Worm (Caenorhabditis elegans): ENCODE data around the gene bath-28.
A peak's percentile ranks its signal among the peaks of the same experiment; 100 is the strongest.

bath-28 gene

DNA sequence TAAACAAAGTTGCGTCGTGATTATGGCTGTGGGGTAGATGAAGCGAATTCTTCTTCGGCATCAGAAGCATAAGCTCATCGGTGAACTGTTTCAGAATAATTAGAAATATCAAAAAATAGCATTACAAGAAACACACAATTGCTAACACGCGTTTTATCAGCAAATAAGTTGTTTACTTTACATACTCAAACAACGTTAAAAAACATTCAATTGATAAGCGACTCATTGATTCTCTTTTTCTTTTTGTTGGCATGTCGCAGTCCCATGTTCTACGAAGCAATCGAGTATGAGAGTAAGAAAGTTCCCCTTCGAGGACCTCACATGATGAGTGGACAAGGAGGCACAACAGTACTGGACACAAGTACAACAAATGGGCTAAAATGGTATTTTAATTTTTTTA is 48.1 kb downstream of the bath-28 start, which contains the start of gene btb-16:
TSS of gene btb-16 (plus strand) at position 240 of the 400 bp plus-strand sequence.
- TF ChIP-seq spr-3 (GFP tag; optimal IDR thresholded peaks at IDR 0.05) (no peak), daf-16 (GFP tag; optimal IDR thresholded peaks at IDR 0.05) (no peak), daf-16 (tag; optimal IDR thresholded peaks at IDR 0.05) (peak; percentile 91), nhr-11 (tag; optimal IDR thresholded peaks at IDR 0.05) (no peak), pqm-1 (tag; optimal IDR thresholded peaks at IDR 0.05) (peak; percentile 1), madf-9 (GFP tag; conservative IDR thresholded peaks at IDR 0.05) (no peak), hlh-30 (tag; optimal IDR thresholded peaks at IDR 0.05; ENCODE audit: insufficient read depth) (peak; percentile 26), hlh-11 (tag; optimal IDR thresholded peaks at IDR 0.05) (peak; percentile 9), aha-1 (tag) (no peak), dve-1 (tag; optimal IDR thresholded peaks at IDR 0.05; ENCODE audit: insufficient read depth) (peak; percentile 40), nhr-48 (tag; optimal IDR thresholded peaks at IDR 0.05) (no peak), dmd-6 (GFP tag; IDR thresholded peaks at IDR 0.05) (0 out of 2 replicates have a peak, but pooled peaks have one; percentile 13), nhr-28 (tag; optimal IDR thresholded peaks at IDR 0.05) (peak; percentile 36)

DNA sequence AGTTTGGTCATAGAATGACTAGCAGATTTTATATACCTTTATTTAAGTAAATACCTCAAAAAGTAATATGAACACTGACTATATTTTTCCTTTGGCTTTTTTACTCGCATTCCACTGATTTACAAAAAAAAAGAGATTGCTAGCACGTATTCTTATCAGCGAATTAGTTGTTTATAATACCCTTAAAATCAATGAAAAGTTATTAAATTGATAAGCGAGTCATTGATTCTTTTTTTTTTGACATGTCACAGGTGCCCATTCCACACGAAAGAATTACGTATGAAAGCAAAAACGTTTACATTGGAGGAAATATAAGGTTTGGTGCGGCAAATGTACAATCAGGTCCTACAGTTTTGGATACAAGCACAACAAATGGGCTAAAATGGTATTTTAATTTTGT is 49.6 kb downstream of the bath-28 start, which contains the start of gene btb-17:
TSS of gene btb-17 (plus strand) at position 213 of the 400 bp plus-strand sequence.
- no peak for TF ChIP-seq ceh-28 (tag; optimal IDR thresholded peaks at IDR 0.05)
- TF ChIP-seq fkh-10 (GFP tag; optimal IDR thresholded peaks at IDR 0.05): no peak
- TF ChIP-seq pqm-1 (tag; optimal IDR thresholded peaks at IDR 0.05): peak; percentile 54
- TF ChIP-seq daf-16 (GFP tag; optimal IDR thresholded peaks at IDR 0.05): no peak
- TF ChIP-seq daf-16 (tag; optimal IDR thresholded peaks at IDR 0.05): peak; percentile 92
- TF ChIP-seq nhr-28 (tag; optimal IDR thresholded peaks at IDR 0.05): peak; percentile 52
- peak; percentile 24 for TF ChIP-seq hlh-11 (tag; optimal IDR thresholded peaks at IDR 0.05)
- TF ChIP-seq php-3 (GFP tag; IDR thresholded peaks at IDR 0.05): 0 out of 2 replicates have a peak, but pooled peaks have one; percentile 59
- TF ChIP-seq dmd-6 (GFP tag; IDR thresholded peaks at IDR 0.05): peak; percentile 62
